Worm (Caenorhabditis elegans): ENCODE measurements around the gene nfi-1.

nfi-1 gene

ce11 chrII:7530944-7531343, 7.0 kb upstream of the nfi-1 start, which contains the start of gene wrt-1:
TSS of gene wrt-1 (plus strand) at chrII:7530996.
- TF ChIP-seq syd-9 (tag; optimal IDR thresholded peaks at IDR 0.05) (no peak), pqm-1 (tag; optimal IDR thresholded peaks at IDR 0.05) (no peak), ceh-45 (GFP tag; IDR thresholded peaks at IDR 0.05) (no peak), sox-4 (tag; optimal IDR thresholded peaks at IDR 0.05) (no peak), tbx-7 (tag; optimal IDR thresholded peaks at IDR 0.05) (no peak), fkh-10 (GFP tag; optimal IDR thresholded peaks at IDR 0.05) (no peak), npax-4 (tag; optimal IDR thresholded peaks at IDR 0.05) (no peak), lim-6 (tag; optimal IDR thresholded peaks at IDR 0.05) (no peak), Y22D7AL.16 (tag; optimal IDR thresholded peaks at IDR 0.05) (no peak), ahr-1 (tag; optimal IDR thresholded peaks at IDR 0.05) (no peak), hlh-8 (tag; optimal IDR thresholded peaks at IDR 0.05) (no peak), ceh-22 (tag; optimal IDR thresholded peaks at IDR 0.05) (no peak)

- TF ChIP-seq hlh-8 (tag; optimal IDR thresholded peaks at IDR 0.05) (no peak), ets-4 (tag; optimal IDR thresholded peaks at IDR 0.05) (no peak), ceh-48 (tag; optimal IDR thresholded peaks at IDR 0.05) (no peak), hlh-13 (GFP tag; optimal IDR thresholded peaks at IDR 0.05) (no peak)
Measured at ce11 chrII:7531478-7531877, 6.5 kb upstream of the nfi-1 start.

ce11 chrII:7534369-7534768, 3.6 kb upstream of the nfi-1 start, which contains the start of gene wrt-10:
TSS of gene wrt-10 (minus strand) at chrII:7534563.
- TF ChIP-seq elt-2 (tag; optimal IDR thresholded peaks at IDR 0.05) (no peak), T23F11.4 (GFP tag; optimal IDR thresholded peaks at IDR 0.05) (no peak), zip-5 (tag; optimal IDR thresholded peaks at IDR 0.05) (no peak), C08G9.2 (tag; optimal IDR thresholded peaks at IDR 0.05) (no peak), nhr-232 (tag; optimal IDR thresholded peaks at IDR 0.05) (no peak), fkh-10 (GFP tag; optimal IDR thresholded peaks at IDR 0.05) (no peak), elt-4 (tag; optimal IDR thresholded peaks at IDR 0.05) (no peak), lim-6 (tag; optimal IDR thresholded peaks at IDR 0.05) (no peak), madf-2 (tag; optimal IDR thresholded peaks at IDR 0.05) (no peak)

ce11 chrII:7534934-7535333, 3.0 kb upstream of the nfi-1 start, which contains the start of gene ZK1290.13:
TSS of gene ZK1290.13 (plus strand) at chrII:7535006.
- no peak for TF ChIP-seq fax-1 (tag; optimal IDR thresholded peaks at IDR 0.05)
- no peak for TF ChIP-seq rnt-1 (tag; optimal IDR thresholded peaks at IDR 0.05)
- no peak for TF ChIP-seq T23F11.4 (GFP tag; optimal IDR thresholded peaks at IDR 0.05)
- TF ChIP-seq ceh-34 (tag; optimal IDR thresholded peaks at IDR 0.05): no peak
- TF ChIP-seq pros-1 (tag; optimal IDR thresholded peaks at IDR 0.05): no peak
- no peak for TF ChIP-seq C08G9.2 (tag; optimal IDR thresholded peaks at IDR 0.05)
- TF ChIP-seq unc-86 (tag; optimal IDR thresholded peaks at IDR 0.05): no peak
- TF ChIP-seq gmeb-2 (tag; optimal IDR thresholded peaks at IDR 0.05): no peak
- no peak for TF ChIP-seq syd-9 (tag; optimal IDR thresholded peaks at IDR 0.05)
- TF ChIP-seq F13H6.1 (tag; optimal IDR thresholded peaks at IDR 0.05): no peak
- no peak for TF ChIP-seq nhr-11 (tag; optimal IDR thresholded peaks at IDR 0.05)
- TF ChIP-seq pag-3 (tag; optimal IDR thresholded peaks at IDR 0.05; ENCODE audit: borderline replicate concordance): no peak
- TF ChIP-seq mec-3 (tag; optimal IDR thresholded peaks at IDR 0.05; ENCODE audit: borderline replicate concordance): no peak
- no peak for TF ChIP-seq unc-55 (GFP tag; optimal IDR thresholded peaks at IDR 0.05)

ce11 chrII:7542952-7543351, 5.0 kb downstream of the nfi-1 start:
- TF ChIP-seq pros-1 (tag; optimal IDR thresholded peaks at IDR 0.05) (no peak), Y22D7AL.16 (tag; optimal IDR thresholded peaks at IDR 0.05) (no peak), pqm-1 (tag; optimal IDR thresholded peaks at IDR 0.05) (no peak), F13H6.1 (tag; optimal IDR thresholded peaks at IDR 0.05) (no peak), pha-2 (tag; optimal IDR thresholded peaks at IDR 0.05) (no peak), C38D4.7 (GFP tag; optimal IDR thresholded peaks at IDR 0.05) (no peak), lim-6 (tag; optimal IDR thresholded peaks at IDR 0.05) (no peak), fax-1 (tag; optimal IDR thresholded peaks at IDR 0.05) (no peak), fkh-10 (GFP tag; optimal IDR thresholded peaks at IDR 0.05) (no peak), ztf-16 (tag; optimal IDR thresholded peaks at IDR 0.05) (no peak), ceh-9 (tag; optimal IDR thresholded peaks at IDR 0.05) (no peak), lin-11 (tag; optimal IDR thresholded peaks at IDR 0.05) (no peak), hlh-15 (tag; optimal IDR thresholded peaks at IDR 0.05) (no peak), syd-9 (tag; optimal IDR thresholded peaks at IDR 0.05) (no peak), dmd-4 (tag; optimal IDR thresholded peaks at IDR 0.05; ENCODE audit: borderline replicate concordance) (no peak), ceh-34 (tag; optimal IDR thresholded peaks at IDR 0.05) (no peak), ceh-24 (tag; optimal IDR thresholded peaks at IDR 0.05) (no peak), nhr-232 (tag; optimal IDR thresholded peaks at IDR 0.05) (no peak)

All from whole organism, late embryonic.